Fruit fly (Drosophila melanogaster) whole organism, embryonic: Measurements from ENCODE around the gene CG33158.
A peak's percentile ranks its signal among the peaks of the same experiment; 100 is the strongest.

ENCODE experiments used
- Antp ChIP-seq: fragments of 200-800 bp; sonication (Bioruptor generic); optimal IDR thresholded peaks from 3 replicates; lab custom pipeline; 2016; ENCODE audit warnings: missing biosample characterization, missing genetic modification characterization
- Awh ChIP-seq: fragments of 200-800 bp; sonication (Bioruptor generic); IDR thresholded peaks from 2 replicates; pipeline ENCODE4, ENCODE4 v1.3.6; 2022; ENCODE audit warnings: missing biosample characterization, missing genetic modification characterization
- CG10147 ChIP-seq: fragments of 200-800 bp; sonication (Bioruptor generic); optimal IDR thresholded peaks from 2 replicates; lab custom pipeline; 2019; ENCODE audit warnings: missing biosample characterization, mild to moderate bottlenecking, missing genetic modification characterization, moderate library complexity
- CG10654 ChIP-seq: fragments of 200-800 bp; sonication (Bioruptor generic); optimal IDR thresholded peaks from 2 replicates; lab custom pipeline; 2016; ENCODE audit warnings: missing biosample characterization, missing genetic modification characterization
- CG10959 ChIP-seq: fragments of 200-800 bp; sonication (Bioruptor generic); IDR thresholded peaks from 2 replicates; pipeline ENCODE4 v1.3.6; 2022; ENCODE audit warnings: missing biosample characterization, missing genetic modification characterization
- CG11247 ChIP-seq: fragments of 200-800 bp; sonication (Bioruptor generic); IDR thresholded peaks from 2 replicates; pipeline ENCODE4 v1.3.6; 2022; ENCODE audit warnings: missing biosample characterization, missing genetic modification characterization
- CG12219 ChIP-seq: fragments of 200-800 bp; sonication (Bioruptor generic); optimal IDR thresholded peaks from 3 replicates; lab custom pipeline; 2018; ENCODE audit warnings: missing biosample characterization, mild to moderate bottlenecking, missing genetic modification characterization
- CG13123 ChIP-seq: fragments of 200-800 bp; sonication (Bioruptor generic); optimal IDR thresholded peaks from 2 replicates; lab custom pipeline; 2016; ENCODE audit warnings: missing biosample characterization, missing genetic modification characterization
- CG15696 ChIP-seq: fragments of 200-800 bp; sonication (Bioruptor generic); optimal IDR thresholded peaks from 2 replicates; lab custom pipeline; 2019; ENCODE audit warnings: missing biosample characterization, mild to moderate bottlenecking, missing genetic modification characterization, moderate library complexity
- CG1647 ChIP-seq: fragments of 200-800 bp; sonication (Bioruptor generic); optimal IDR thresholded peaks from 3 replicates; lab custom pipeline; 2016; ENCODE audit warnings: missing biosample characterization, missing genetic modification characterization
- CG16779 ChIP-seq: fragments of 200-800 bp; sonication (Bioruptor generic); IDR thresholded peaks from 2 replicates; pipeline ENCODE4 v1.3.6; 2022; ENCODE audit warnings: missing biosample characterization, missing genetic modification characterization
- CG17612 ChIP-seq: fragments of 200-800 bp; sonication (Bioruptor generic); IDR thresholded peaks from 2 replicates; pipeline ENCODE4 v1.3.6; 2022; ENCODE audit warnings: missing biosample characterization, missing genetic modification characterization
- CG2116 ChIP-seq: fragments of 200-800 bp; sonication (Bioruptor generic); optimal IDR thresholded peaks from 3 replicates; lab custom pipeline; 2018; ENCODE audit warnings: missing biosample characterization, mild to moderate bottlenecking, missing genetic modification characterization
- CG31224 ChIP-seq: fragments of 200-800 bp; sonication (Bioruptor generic); IDR thresholded peaks from 2 replicates; pipeline ENCODE4 v1.3.6; 2022; ENCODE audit warnings: missing biosample characterization, missing genetic modification characterization
- CG3995 ChIP-seq: fragments of 200-800 bp; sonication (Bioruptor generic); optimal IDR thresholded peaks from 3 replicates; lab custom pipeline; 2016; ENCODE audit warnings: missing biosample characterization, missing genetic modification characterization
- CG4424 ChIP-seq: fragments of 200-800 bp; sonication (Bioruptor generic); optimal IDR thresholded peaks from 3 replicates; lab custom pipeline; 2016; ENCODE audit warnings: missing biosample characterization, missing genetic modification characterization
- CG6683 ChIP-seq: fragments of 200-800 bp; sonication (Bioruptor generic); optimal IDR thresholded peaks from 2 replicates; lab custom pipeline; 2017; ENCODE audit warnings: missing biosample characterization, mild to moderate bottlenecking, missing genetic modification characterization, missing genetic modification reagents
- Deaf1 ChIP-seq: fragments of 200-800 bp; optimal IDR thresholded peaks from 3 replicates; lab custom pipeline; 2019; ENCODE audit warnings: missing biosample characterization, mild to moderate bottlenecking, missing genetic modification characterization, moderate library complexity
- GATAe ChIP-seq: fragments of 200-800 bp; sonication (Bioruptor generic); conservative IDR thresholded peaks from 2 replicates; pipeline ENCODE4 v1.3.6; 2022; ENCODE audit warnings: missing biosample characterization, missing genetic modification characterization
- HmgZ ChIP-seq: fragments of 200-800 bp; sonication (Bioruptor generic); optimal IDR thresholded peaks from 2 replicates; lab custom pipeline; 2018; ENCODE audit warnings: missing biosample characterization, mild to moderate bottlenecking, missing genetic modification characterization
- Hmx ChIP-seq: fragments of 200-800 bp; sonication (Bioruptor generic); optimal IDR thresholded peaks from 2 replicates; lab custom pipeline; 2016; ENCODE audit warnings: missing biosample characterization, missing genetic modification characterization
- Max ChIP-seq: fragments of 200-800 bp; sonication (Bioruptor generic); optimal IDR thresholded peaks from 2 replicates; lab custom pipeline; 2016; ENCODE audit warnings: missing biosample characterization, mild to moderate bottlenecking, missing genetic modification characterization
- NC2α ChIP-seq: fragments of 200-800 bp; sonication (Bioruptor generic); optimal IDR thresholded peaks from 2 replicates; lab custom pipeline; 2016; ENCODE audit warnings: missing biosample characterization, missing genetic modification characterization
- PHDP ChIP-seq: fragments of 200-800 bp; sonication (Bioruptor generic); optimal IDR thresholded peaks from 3 replicates; lab custom pipeline; 2018; ENCODE audit warnings: missing biosample characterization, mild to moderate bottlenecking, missing genetic modification characterization, moderate library complexity
- Pdp1 ChIP-seq, 2 experiments: fragments of 200-800 bp; sonication (Bioruptor generic); optimal IDR thresholded peaks; 3 replicates each; lab custom pipeline; 2016; ENCODE audit warnings: missing biosample characterization in 2 of 2, missing genetic modification characterization in 2 of 2, mild to moderate bottlenecking in 1 of 2, moderate library complexity in 1 of 2
- Scr ChIP-seq: fragments of 200-800 bp; sonication (Bioruptor generic); IDR thresholded peaks from 2 replicates; pipeline ENCODE4 v1.3.6; 2022; ENCODE audit warnings: missing biosample characterization, missing genetic modification characterization; ENCODE audit not compliant: partially characterized antibody
- Sox100B ChIP-seq: fragments of 200-800 bp; sonication (Bioruptor generic); optimal IDR thresholded peaks from 3 replicates; lab custom pipeline; 2018; ENCODE audit warnings: missing biosample characterization, mild to moderate bottlenecking, missing genetic modification characterization
- Stat92E ChIP-seq, 3 experiments: fragments of >200 bp in 2 of 3; fragments of 200-800 bp in 1 of 3; sonication (Bioruptor generic) in 1 of 3; optimal IDR thresholded peaks; 2 replicates each; lab custom pipeline; 2017 to 2019; ENCODE audit warnings: missing biosample characterization in 3 of 3, missing genetic modification characterization in 3 of 3, mild to moderate bottlenecking in 1 of 3, moderate library complexity in 1 of 3
- Trl ChIP-seq, 3 experiments: fragments of >200 bp in 2 of 3; fragments of 200-800 bp in 1 of 3; sonication (Bioruptor generic) in 1 of 3; optimal IDR thresholded peaks; 2 replicates in 1 of 3; 3 replicates in 2 of 3; lab custom pipeline; 2016 to 2017; ENCODE audit warnings: missing biosample characterization in 1 of 3, missing genetic modification characterization in 1 of 3
- Xrp1 ChIP-seq: fragments of 200-800 bp; sonication (Bioruptor generic); IDR thresholded peaks from 2 replicates; pipeline ENCODE4 v1.3.6; 2022; ENCODE audit warnings: missing biosample characterization, missing genetic modification characterization
- al ChIP-seq: fragments of 200-800 bp; sonication (Bioruptor generic); IDR thresholded peaks from 2 replicates; pipeline ENCODE4 v1.3.6; 2022; ENCODE audit warnings: missing biosample characterization, missing genetic modification characterization
- ash1 ChIP-seq: fragments of 200-800 bp; sonication (Bioruptor generic); optimal IDR thresholded peaks from 2 replicates; lab custom pipeline; 2018; ENCODE audit warnings: missing biosample characterization, mild to moderate bottlenecking, missing genetic modification characterization
- cg ChIP-seq: fragments of 200-800 bp; sonication (Bioruptor generic); optimal IDR thresholded peaks from 3 replicates; lab custom pipeline; 2019; ENCODE audit warnings: missing biosample characterization, mild to moderate bottlenecking, missing genetic modification characterization, moderate library complexity
- ci ChIP-seq: fragments of 200-800 bp; sonication (Bioruptor generic); IDR thresholded peaks from 3 replicates; pipeline ENCODE4 v1.3.6; 2022; ENCODE audit warnings: missing biosample characterization, missing genetic modification characterization
- croc ChIP-seq: fragments of 200-800 bp; sonication (Bioruptor generic); conservative IDR thresholded peaks from 3 replicates; pipeline ENCODE4 v1.3.6; 2022; ENCODE audit warnings: missing biosample characterization, missing genetic modification characterization
- gcm2 ChIP-seq: fragments of 200-800 bp; sonication (Bioruptor generic); optimal IDR thresholded peaks from 2 replicates; lab custom pipeline; 2016; ENCODE audit warnings: missing biosample characterization, missing genetic modification characterization
- gsb ChIP-seq: fragments of 200-800 bp; sonication (Bioruptor generic); IDR thresholded peaks from 2 replicates; pipeline ENCODE4 v1.3.6; 2022; ENCODE audit warnings: missing biosample characterization, missing genetic modification characterization
- ken ChIP-seq: fragments of 200-800 bp; sonication (Bioruptor generic); IDR thresholded peaks from 3 replicates; pipeline ENCODE4 v1.3.6; 2022; ENCODE audit warnings: missing biosample characterization, missing genetic modification characterization
- p53 ChIP-seq: fragments of 200-800 bp; sonication (Bioruptor generic); optimal IDR thresholded peaks from 2 replicates; lab custom pipeline; 2016; ENCODE audit warnings: missing biosample characterization, missing genetic modification characterization
- sd ChIP-seq: fragments of 200-800 bp; sonication (Bioruptor generic); optimal IDR thresholded peaks from 3 replicates; lab custom pipeline; 2018; ENCODE audit warnings: missing biosample characterization, mild to moderate bottlenecking, missing genetic modification characterization, moderate library complexity
- sens-2 ChIP-seq: fragments of 200-800 bp; sonication (Bioruptor generic); IDR thresholded peaks from 2 replicates; pipeline ENCODE4 v1.3.6; 2022; ENCODE audit warnings: missing biosample characterization, missing genetic modification characterization
- slbo ChIP-seq: fragments of 200-800 bp; sonication (Bioruptor generic); IDR thresholded peaks from 2 replicates; pipeline ENCODE4 v1.3.6; 2022; ENCODE audit warnings: missing biosample characterization, missing genetic modification characterization
- sna ChIP-seq: fragments of 200-800 bp; sonication (Bioruptor generic); IDR thresholded peaks from 2 replicates; pipeline ENCODE4 v1.3.6; 2022; ENCODE audit warnings: missing biosample characterization, missing genetic modification characterization; ENCODE audit not compliant: partially characterized antibody
- sr ChIP-seq: fragments of 200-800 bp; sonication (Bioruptor generic); IDR thresholded peaks from 3 replicates; pipeline ENCODE4 v1.3.6; 2022; ENCODE audit warnings: missing biosample characterization, missing genetic modification characterization
- tap ChIP-seq: fragments of 200-800 bp; optimal IDR thresholded peaks from 3 replicates; lab custom pipeline; 2019; ENCODE audit warnings: missing biosample characterization, mild to moderate bottlenecking, missing genetic modification characterization, moderate library complexity
- tna ChIP-seq: fragments of 200-800 bp; sonication (Bioruptor generic); IDR thresholded peaks from 2 replicates; pipeline ENCODE4 v1.3.6; 2022; ENCODE audit warnings: missing biosample characterization, missing genetic modification characterization; ENCODE audit not compliant: partially characterized antibody
- tup ChIP-seq: fragments of 200-800 bp; sonication (Bioruptor generic); optimal IDR thresholded peaks from 2 replicates; lab custom pipeline; 2016; ENCODE audit warnings: missing biosample characterization, mild to moderate bottlenecking, missing genetic modification characterization, moderate library complexity
- vfl ChIP-seq: fragments of 200-800 bp; sonication (Bioruptor generic); optimal IDR thresholded peaks from 2 replicates; lab custom pipeline; 2016; ENCODE audit warnings: missing biosample characterization, missing genetic modification characterization

Gene CG33158

DNA sequence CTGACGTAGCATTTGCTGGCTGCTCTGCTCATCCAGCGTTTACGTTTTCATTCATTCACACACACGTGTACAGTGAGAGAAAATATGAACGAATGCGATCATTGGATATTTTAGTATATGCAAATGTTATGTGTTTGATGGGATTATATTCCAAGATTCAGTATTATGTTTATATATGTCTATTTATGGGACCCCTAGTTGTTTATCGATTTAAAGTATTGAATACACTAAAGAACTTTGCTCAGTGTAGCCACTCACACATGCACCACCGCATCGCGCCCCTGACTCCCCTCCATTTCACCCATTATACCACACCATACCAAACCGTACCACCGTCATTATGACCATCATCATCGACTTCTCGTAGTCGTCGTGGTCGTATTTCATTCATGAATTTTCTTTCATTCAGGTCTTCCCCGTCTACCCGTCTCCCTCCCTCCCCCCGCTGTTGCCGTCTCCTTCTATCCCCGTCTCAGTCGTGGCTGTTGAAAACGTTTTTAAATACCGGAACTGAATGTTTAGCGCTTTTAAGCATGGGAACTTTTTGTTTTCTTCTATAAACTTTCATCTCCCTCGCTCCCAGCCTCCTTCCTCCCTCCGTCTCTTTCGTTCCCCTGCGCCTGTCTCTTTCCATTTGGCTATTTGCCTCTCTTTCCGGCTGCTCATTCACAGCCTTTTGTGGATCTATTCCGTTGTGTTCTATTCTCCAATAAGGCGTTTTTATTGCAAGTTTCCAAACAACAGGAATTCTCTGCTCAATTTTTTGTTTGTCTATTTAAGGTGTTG is 61.2 kb downstream of the CG33158 start (continued):
- TF ChIP-seq CG1647 (GFP tag; lab: Kevin White, UChicago) = peak; percentile 92
- peak; percentile 96 for TF ChIP-seq CG10654
- TF ChIP-seq GATAe (GFP tag; lab: Robert Waterston, UW) = 0 out of 2 replicates have a peak, but pooled peaks have one; percentile 40
- TF ChIP-seq vfl (GFP tag; lab: Kevin White, UChicago) = peak; percentile 81
- peak; percentile 88 for TF ChIP-seq sr (GFP tag; lab: Robert Waterston, UW)
- peak; percentile 84 for TF ChIP-seq p53
- peak; percentile 95 for TF ChIP-seq slbo (GFP tag; lab: Robert Waterston, UW)
- peak; percentile 66 for TF ChIP-seq CG3995
- TF ChIP-seq ci (GFP tag; lab: Robert Waterston, UW) = peak; percentile 99
- TF ChIP-seq CG12219 (GFP tag; lab: Kevin White, UChicago) = peak; percentile 97
- TF ChIP-seq ash1 (GFP tag; lab: Kevin White, UChicago) = no peak
- peak; percentile 98 for TF ChIP-seq CG10959 (GFP tag; lab: Robert Waterston, UW)
- peak; percentile 96 for TF ChIP-seq HmgZ (tag; lab: Kevin White, UChicago)
- peak; percentile 88 for TF ChIP-seq tup (GFP tag; lab: Kevin White, UChicago)
- TF ChIP-seq Max (GFP tag; lab: Kevin White, UChicago) = peak; percentile 95
- peak; percentile 84 for TF ChIP-seq Hmx (GFP tag; lab: Kevin White, UChicago)
- peak in 1 of 3 experiments; percentile 93 for TF ChIP-seq Stat92E (GFP tag; optimal IDR thresholded peaks at IDR 0.05; lab: Kevin White, UChicago)
- TF ChIP-seq CG11247 (GFP tag; lab: Robert Waterston, UW) = peak; percentile 93
- peak; percentile 97 for TF ChIP-seq Pdp1 (GFP tag; optimal IDR thresholded peaks at IDR 0.05; lab: Kevin White, UChicago)
- peak; percentile 86 for TF ChIP-seq CG17612 (GFP tag; lab: Robert Waterston, UW)
- peak; percentile 81 for TF ChIP-seq cg
- TF ChIP-seq CG15696 (tag; lab: Kevin White, UChicago) = peak; percentile 94
- TF ChIP-seq ken (GFP tag; lab: Robert Waterston, UW) = peak; percentile 97
- peak; percentile 91 for TF ChIP-seq CG6683 (GFP tag; lab: Kevin White, UChicago)
- peak; percentile 85 for TF ChIP-seq gsb (GFP tag; lab: Robert Waterston, UW)
- TF ChIP-seq NC2α (GFP tag; lab: Kevin White, UChicago) = peak; percentile 96
- peak; percentile 79 for TF ChIP-seq gcm2 (GFP tag; lab: Kevin White, UChicago)
- peak; percentile 94 for TF ChIP-seq Antp (GFP tag; lab: Kevin White, UChicago)
- TF ChIP-seq sna = no peak
- peak; percentile 98 for TF ChIP-seq tap (tag; lab: Kevin White, UChicago)
- TF ChIP-seq Sox100B (GFP tag; lab: Kevin White, UChicago) = peak; percentile 95
- TF ChIP-seq croc (GFP tag; lab: Robert Waterston, UW) = peak; percentile 97
- TF ChIP-seq Trl (optimal IDR thresholded peaks at IDR 0.05; lab: Kevin White, UChicago) = no peak
- TF ChIP-seq Trl (GFP tag; optimal IDR thresholded peaks at IDR 0.05; lab: Kevin White, UChicago) = peak; percentile 96
- peak; percentile 82 for TF ChIP-seq CG16779 (GFP tag; lab: Robert Waterston, UW)
- TF ChIP-seq al (GFP tag; lab: Robert Waterston, UW) = peak; percentile 90
- TF ChIP-seq sens-2 = peak; percentile 95
- no peak for TF ChIP-seq tna
- TF ChIP-seq sd (tag; lab: Kevin White, UChicago) = peak; percentile 57
- TF ChIP-seq Xrp1 = peak; percentile 99
- peak; percentile 90 for TF ChIP-seq CG10147 (GFP tag; lab: Kevin White, UChicago)
- peak; percentile 80 for TF ChIP-seq Deaf1 (tag; lab: Kevin White, UChicago)
- TF ChIP-seq CG13123 = peak; percentile 94
- no peak for TF ChIP-seq Scr (GFP tag; lab: Robert Waterston, UW)
- TF ChIP-seq PHDP (tag; lab: Kevin White, UChicago) = peak; percentile 97
- peak; percentile 99 for TF ChIP-seq CG4424 (GFP tag; lab: Kevin White, UChicago)
- TF ChIP-seq Awh = peak; percentile 98
- peak; percentile 90 for TF ChIP-seq CG31224 (GFP tag; lab: Robert Waterston, UW)
- peak; percentile 78 for TF ChIP-seq CG2116 (GFP tag; lab: Kevin White, UChicago)
